Fruit fly (Drosophila melanogaster) whole organism, embryonic: ENCODE measurements around the gene CG6012.

Source experiments
- ATbp ChIP-seq: fragments of 200-800 bp; sonication (Bioruptor generic); optimal IDR thresholded peaks from 2 replicates; lab custom pipeline; 2017; ENCODE audit warnings: missing biosample characterization, mild to moderate bottlenecking, missing genetic modification characterization, missing genetic modification reagents
- B-H1 ChIP-seq: fragments of 200-800 bp; sonication (Bioruptor generic); IDR thresholded peaks from 3 replicates; pipeline ENCODE4 v1.3.6; 2022; ENCODE audit warnings: missing biosample characterization, missing genetic modification characterization
- Bgb ChIP-seq: fragments of 200-800 bp; sonication (Bioruptor generic); IDR thresholded peaks from 2 replicates; pipeline ENCODE4 v1.3.6; 2022; ENCODE audit warnings: missing biosample characterization, missing genetic modification characterization; ENCODE audit not compliant: partially characterized antibody
- CG11085 ChIP-seq: fragments of 200-800 bp; sonication (Bioruptor generic); IDR thresholded peaks from 2 replicates; pipeline ENCODE4 v1.3.6; 2022; ENCODE audit warnings: missing biosample characterization, missing genetic modification characterization
- CG13424 ChIP-seq: fragments of 200-800 bp; sonication (Bioruptor generic); optimal IDR thresholded peaks from 2 replicates; lab custom pipeline; 2019; ENCODE audit warnings: missing biosample characterization, mild to moderate bottlenecking, missing genetic modification characterization, moderate library complexity
- CG13624 ChIP-seq: fragments of 200-800 bp; sonication (Bioruptor generic); optimal IDR thresholded peaks from 2 replicates; lab custom pipeline; 2016; ENCODE audit warnings: missing biosample characterization, missing genetic modification characterization
- CG15011 ChIP-seq: fragments of 200-800 bp; sonication (Bioruptor generic); optimal IDR thresholded peaks from 3 replicates; lab custom pipeline; 2018; ENCODE audit warnings: missing biosample characterization, mild to moderate bottlenecking, missing genetic modification characterization
- CG15073 ChIP-seq: fragments of 200-800 bp; sonication (Bioruptor generic); optimal IDR thresholded peaks from 2 replicates; lab custom pipeline; 2016; ENCODE audit warnings: missing biosample characterization, missing genetic modification characterization
- CG16779 ChIP-seq: fragments of 200-800 bp; sonication (Bioruptor generic); IDR thresholded peaks from 2 replicates; pipeline ENCODE4 v1.3.6; 2022; ENCODE audit warnings: missing biosample characterization, missing genetic modification characterization
- CG2116 ChIP-seq: fragments of 200-800 bp; sonication (Bioruptor generic); optimal IDR thresholded peaks from 3 replicates; lab custom pipeline; 2018; ENCODE audit warnings: missing biosample characterization, mild to moderate bottlenecking, missing genetic modification characterization
- CG2199 ChIP-seq: fragments of 200-800 bp; sonication (Bioruptor generic); IDR thresholded peaks from 3 replicates; pipeline ENCODE4 v1.3.6; 2022; ENCODE audit warnings: missing biosample characterization, missing genetic modification characterization
- CG2875 ChIP-seq: fragments of 200-800 bp; sonication (Bioruptor generic); optimal IDR thresholded peaks from 2 replicates; lab custom pipeline; 2017; ENCODE audit warnings: missing biosample characterization, mild to moderate bottlenecking, missing genetic modification characterization, missing genetic modification reagents
- CG3163 ChIP-seq: fragments of 200-800 bp; sonication (Bioruptor generic); optimal IDR thresholded peaks from 3 replicates; lab custom pipeline; 2016; ENCODE audit warnings: missing biosample characterization, missing genetic modification characterization
- CG33557 ChIP-seq: fragments of 200-800 bp; sonication (Bioruptor generic); optimal IDR thresholded peaks from 2 replicates; lab custom pipeline; 2019; ENCODE audit warnings: missing biosample characterization, mild to moderate bottlenecking, missing genetic modification characterization, moderate library complexity
- CG34376 ChIP-seq: fragments of 200-800 bp; sonication (Bioruptor generic); optimal IDR thresholded peaks from 2 replicates; lab custom pipeline; 2018; ENCODE audit warnings: missing biosample characterization, mild to moderate bottlenecking, missing genetic modification characterization
- CG6791 ChIP-seq: fragments of 200-800 bp; sonication (Bioruptor generic); IDR thresholded peaks from 3 replicates; pipeline ENCODE4 v1.3.6; 2022; ENCODE audit warnings: missing biosample characterization, missing genetic modification characterization; ENCODE audit not compliant: partially characterized antibody
- CG7271 ChIP-seq: fragments of 200-800 bp; sonication (Bioruptor generic); optimal IDR thresholded peaks from 2 replicates; lab custom pipeline; 2018; ENCODE audit warnings: missing biosample characterization, mild to moderate bottlenecking, missing genetic modification characterization, moderate library complexity
- CG8281 ChIP-seq: fragments of 200-800 bp; sonication (Bioruptor generic); optimal IDR thresholded peaks from 2 replicates; lab custom pipeline; 2018; ENCODE audit warnings: missing biosample characterization, mild to moderate bottlenecking, missing genetic modification characterization, moderate library complexity
- CG8388 ChIP-seq: fragments of 200-800 bp; sonication (Bioruptor generic); optimal IDR thresholded peaks from 2 replicates; lab custom pipeline; 2019; ENCODE audit warnings: missing biosample characterization, mild to moderate bottlenecking, missing genetic modification characterization, moderate library complexity
- CG8924 ChIP-seq: fragments of 200-800 bp; optimal IDR thresholded peaks from 3 replicates; lab custom pipeline; 2019; ENCODE audit warnings: missing biosample characterization, mild to moderate bottlenecking, missing genetic modification characterization, moderate library complexity
- CG9215 ChIP-seq: fragments of 200-800 bp; sonication (Bioruptor generic); IDR thresholded peaks from 2 replicates; pipeline ENCODE4 v1.3.6; 2022; ENCODE audit warnings: missing biosample characterization, missing genetic modification characterization
- CG9437 ChIP-seq: fragments of 200-800 bp; sonication (Bioruptor generic); optimal IDR thresholded peaks from 2 replicates; lab custom pipeline; 2018; ENCODE audit warnings: missing biosample characterization, mild to moderate bottlenecking, missing genetic modification characterization
- Camta ChIP-seq: fragments of 200-800 bp; sonication (Bioruptor generic); optimal IDR thresholded peaks from 2 replicates; lab custom pipeline; 2016; ENCODE audit warnings: missing biosample characterization, missing genetic modification characterization
- Dp ChIP-seq: fragments of 200-800 bp; sonication (Bioruptor generic); optimal IDR thresholded peaks from 2 replicates; lab custom pipeline; 2018; ENCODE audit warnings: missing biosample characterization, mild to moderate bottlenecking, missing genetic modification characterization, moderate library complexity
- Elba2 ChIP-seq: fragments of 200-800 bp; sonication (Bioruptor generic); optimal IDR thresholded peaks from 3 replicates; lab custom pipeline; 2016; ENCODE audit warnings: missing biosample characterization, missing genetic modification characterization
- HLH54F ChIP-seq: fragments of 200-800 bp; sonication (Bioruptor generic); optimal IDR thresholded peaks from 3 replicates; lab custom pipeline; 2016; ENCODE audit warnings: missing biosample characterization, missing genetic modification characterization
- HmgD ChIP-seq: fragments of 200-800 bp; sonication (Bioruptor generic); optimal IDR thresholded peaks from 3 replicates; lab custom pipeline; 2016; ENCODE audit warnings: missing biosample characterization, missing genetic modification characterization
- Hr39 ChIP-seq: fragments of >200 bp; optimal IDR thresholded peaks from 2 replicates; lab custom pipeline; 2017
- Hr78 ChIP-seq, 2 experiments: fragments of 200-800 bp in 1 of 2; fragments of >200 bp in 1 of 2; sonication (Bioruptor generic) in 1 of 2; optimal IDR thresholded peaks; 2 replicates each; lab custom pipeline; 2017 to 2019; ENCODE audit warnings: missing biosample characterization in 2 of 2, missing genetic modification characterization in 2 of 2, mild to moderate bottlenecking in 1 of 2, moderate library complexity in 1 of 2
- Neu2 ChIP-seq: fragments of 200-800 bp; sonication (Bioruptor generic); optimal IDR thresholded peaks from 3 replicates; lab custom pipeline; 2016; ENCODE audit warnings: missing biosample characterization, missing genetic modification characterization, borderline replicate concordance
- Rfx ChIP-seq: fragments of 200-800 bp; sonication (Bioruptor generic); IDR thresholded peaks from 2 replicates; pipeline ENCODE4 v1.3.6; 2022; ENCODE audit warnings: missing biosample characterization, missing genetic modification characterization
- Sox100B ChIP-seq: fragments of 200-800 bp; sonication (Bioruptor generic); optimal IDR thresholded peaks from 3 replicates; lab custom pipeline; 2018; ENCODE audit warnings: missing biosample characterization, mild to moderate bottlenecking, missing genetic modification characterization
- Trl ChIP-seq, 3 experiments: fragments of >200 bp in 2 of 3; fragments of 200-800 bp in 1 of 3; sonication (Bioruptor generic) in 1 of 3; optimal IDR thresholded peaks; 2 replicates in 1 of 3; 3 replicates in 2 of 3; lab custom pipeline; 2016 to 2017; ENCODE audit warnings: missing biosample characterization in 1 of 3, missing genetic modification characterization in 1 of 3
- Usf ChIP-seq: fragments of 200-800 bp; sonication (Bioruptor generic); optimal IDR thresholded peaks from 2 replicates; lab custom pipeline; 2017; ENCODE audit warnings: missing genotype, missing biosample characterization, missing genetic modification characterization
- abd-A ChIP-seq: fragments of 200-800 bp; sonication (Bioruptor generic); optimal IDR thresholded peaks from 3 replicates; lab custom pipeline; 2019; ENCODE audit warnings: missing biosample characterization, mild to moderate bottlenecking, missing genetic modification characterization, moderate library complexity
- ato ChIP-seq: fragments of 200-800 bp; sonication (Bioruptor generic); IDR thresholded peaks from 2 replicates; pipeline ENCODE4 v1.3.6; 2022; ENCODE audit warnings: missing biosample characterization, missing genetic modification characterization; ENCODE audit not compliant: partially characterized antibody
- bbx ChIP-seq: fragments of 200-800 bp; sonication (Bioruptor generic); IDR thresholded peaks from 2 replicates; pipeline ENCODE4 v1.3.6; 2022; ENCODE audit warnings: missing biosample characterization, missing genetic modification characterization; ENCODE audit not compliant: partially characterized antibody
- corto ChIP-seq: fragments of 200-800 bp; sonication (Bioruptor generic); optimal IDR thresholded peaks from 2 replicates; lab custom pipeline; 2016; ENCODE audit warnings: missing biosample characterization, mild to moderate bottlenecking, missing genetic modification characterization, moderate library complexity
- dimm ChIP-seq: fragments of 200-800 bp; sonication (Bioruptor generic); IDR thresholded peaks from 2 replicates; pipeline ENCODE4 v1.3.6; 2022; ENCODE audit warnings: missing biosample characterization, missing genetic modification characterization
- fru ChIP-seq: fragments of >200 bp; optimal IDR thresholded peaks from 2 replicates; lab custom pipeline; 2017
- ham ChIP-seq: fragments of 200-800 bp; sonication (Bioruptor generic); IDR thresholded peaks from 2 replicates; pipeline ENCODE4 v1.3.6; 2022; ENCODE audit warnings: missing biosample characterization, missing genetic modification characterization
- hb ChIP-seq: fragments of 200-800 bp; sonication (Bioruptor generic); IDR thresholded peaks from 3 replicates; pipeline ENCODE4 v1.3.6; 2022; ENCODE audit warnings: missing biosample characterization, missing genetic modification characterization; ENCODE audit not compliant: partially characterized antibody
- kah ChIP-seq: fragments of 200-800 bp; sonication (Bioruptor generic); optimal IDR thresholded peaks from 2 replicates; lab custom pipeline; 2018; ENCODE audit warnings: missing biosample characterization, mild to moderate bottlenecking, missing genetic modification characterization
- nau ChIP-seq: fragments of 200-800 bp; sonication (Bioruptor generic); optimal IDR thresholded peaks from 3 replicates; lab custom pipeline; 2017; ENCODE audit warnings: missing biosample characterization, mild to moderate bottlenecking, missing genetic modification characterization, missing genetic modification reagents
- nerfin-1 ChIP-seq: fragments of 200-800 bp; sonication (Bioruptor generic); optimal IDR thresholded peaks from 3 replicates; lab custom pipeline; 2019; ENCODE audit warnings: missing biosample characterization, mild to moderate bottlenecking, missing genetic modification characterization, moderate library complexity
- nerfin-2 ChIP-seq: fragments of 200-800 bp; sonication (Bioruptor generic); IDR thresholded peaks from 2 replicates; pipeline ENCODE4 v1.3.6; 2022; ENCODE audit warnings: missing biosample characterization, missing genetic modification characterization; ENCODE audit not compliant: partially characterized antibody
- pum ChIP-seq: fragments of 200-800 bp; sonication (Bioruptor generic); optimal IDR thresholded peaks from 2 replicates; lab custom pipeline; 2016; ENCODE audit warnings: missing biosample characterization, missing genetic modification characterization
- shn ChIP-seq: fragments of 200-800 bp; sonication (Bioruptor generic); optimal IDR thresholded peaks from 3 replicates; lab custom pipeline; 2016; ENCODE audit warnings: missing biosample characterization, missing genetic modification characterization
- stc ChIP-seq: fragments of 200-800 bp; sonication (Bioruptor generic); IDR thresholded peaks from 2 replicates; pipeline ENCODE4 v1.3.6; 2022; ENCODE audit warnings: missing biosample characterization, missing genetic modification characterization
- trem ChIP-seq: fragments of 200-800 bp; optimal IDR thresholded peaks from 3 replicates; lab custom pipeline; 2019; ENCODE audit warnings: missing biosample characterization, mild to moderate bottlenecking, missing genetic modification characterization, moderate library complexity

CG6012 gene

dm6 chr2L:16818335-16818973 lies 42.8 kb downstream of the CG6012 start (continued):
- TF ChIP-seq abd-A (tag; lab: Kevin White, UChicago) (no peak), HLH54F (GFP tag; lab: Kevin White, UChicago) (no peak), bbx (GFP tag; lab: Robert Waterston, UW) (no peak), CG15011 (GFP tag; lab: Kevin White, UChicago) (no peak), B-H1 (GFP tag; lab: Robert Waterston, UW) (no peak), CG13624 (GFP tag; lab: Kevin White, UChicago) (no peak), Neu2 (GFP tag; lab: Kevin White, UChicago) (no peak), corto (GFP tag; lab: Kevin White, UChicago) (no peak), Bgb (GFP tag; lab: Robert Waterston, UW) (no peak), nerfin-1 (tag; lab: Kevin White, UChicago) (peak; percentile 36), Usf (no peak), Rfx (GFP tag; lab: Robert Waterston, UW) (no peak), trem (tag; lab: Kevin White, UChicago) (peak; percentile 24), CG34376 (GFP tag; lab: Kevin White, UChicago) (no peak), CG3163 (GFP tag; lab: Kevin White, UChicago) (no peak), CG2199 (GFP tag; lab: Robert Waterston, UW) (peak; percentile 6; the same call in 1 of the 3 replicates), nerfin-2 (GFP tag; lab: Robert Waterston, UW) (no peak), CG6791 (GFP tag; lab: Robert Waterston, UW) (no peak), CG7271 (tag; lab: Kevin White, UChicago) (no peak), CG8388 (GFP tag; lab: Kevin White, UChicago) (peak; percentile 50), Sox100B (GFP tag; lab: Kevin White, UChicago) (peak; percentile 32), CG9215 (GFP tag; lab: Robert Waterston, UW) (no peak), ato (GFP tag; lab: Robert Waterston, UW) (no peak), ham (GFP tag; lab: Robert Waterston, UW) (no peak), kah (no peak), shn (GFP tag; lab: Kevin White, UChicago) (no peak), CG2116 (no peak), hb (no peak), Hr39 (lab: Kevin White, UChicago) (no peak), Dp (GFP tag; lab: Kevin White, UChicago) (no peak), CG8924 (tag; lab: Kevin White, UChicago) (peak; percentile 9), dimm (GFP tag; lab: Robert Waterston, UW) (no peak), CG16779 (GFP tag; lab: Robert Waterston, UW) (no peak), CG8281 (no peak), Elba2 (GFP tag; lab: Kevin White, UChicago) (no peak), CG11085 (GFP tag; lab: Robert Waterston, UW) (no peak), fru (lab: Kevin White, UChicago) (no peak), CG2875 (no peak), CG9437 (peak; percentile 21), nau (GFP tag; lab: Kevin White, UChicago) (no peak), Hr78 (GFP tag; optimal IDR thresholded peaks at IDR 0.05; lab: Kevin White, UChicago) (no peak), pum (GFP tag; lab: Kevin White, UChicago) (no peak), CG33557 (GFP tag; lab: Kevin White, UChicago) (no peak), stc (GFP tag; lab: Robert Waterston, UW) (no peak), CG13424 (tag; lab: Kevin White, UChicago) (peak; percentile 43), Trl (optimal IDR thresholded peaks at IDR 0.05; lab: Kevin White, UChicago) (no peak), Trl (GFP tag; optimal IDR thresholded peaks at IDR 0.05; lab: Kevin White, UChicago) (no peak), ATbp (GFP tag; lab: Kevin White, UChicago) (peak; percentile 46), Camta (GFP tag; lab: Kevin White, UChicago) (no peak), CG15073 (GFP tag; lab: Kevin White, UChicago) (no peak), HmgD (GFP tag; lab: Kevin White, UChicago) (no peak)
